Fruit fly (Drosophila melanogaster) whole organism, pupa: ENCODE measurements around the gene Rcd2.

Source experiments
- CG17806 ChIP-seq: fragments of 200-800 bp; sonication (Bioruptor generic); optimal IDR thresholded peaks from 2 replicates; lab custom pipeline; 2018; ENCODE audit warnings: missing biosample characterization, mild to moderate bottlenecking, missing genetic modification characterization, moderate library complexity
- CG9948 ChIP-seq: fragments of 200-800 bp; sonication (Bioruptor generic); optimal IDR thresholded peaks from 2 replicates; lab custom pipeline; 2018; ENCODE audit warnings: missing biosample characterization, mild to moderate bottlenecking, missing genetic modification characterization, moderate library complexity
- fd96Ca ChIP-seq: fragments of 200-800 bp; sonication (Bioruptor generic); IDR thresholded peaks from 3 replicates; pipeline ENCODE4 v1.3.6; 2022; ENCODE audit warnings: missing biosample characterization, missing genetic modification characterization
- gl ChIP-seq: fragments of 200-800 bp; sonication (Bioruptor generic); optimal IDR thresholded peaks from 2 replicates; lab custom pipeline; 2018; ENCODE audit warnings: missing biosample characterization, mild to moderate bottlenecking, missing genetic modification characterization

DNA sequence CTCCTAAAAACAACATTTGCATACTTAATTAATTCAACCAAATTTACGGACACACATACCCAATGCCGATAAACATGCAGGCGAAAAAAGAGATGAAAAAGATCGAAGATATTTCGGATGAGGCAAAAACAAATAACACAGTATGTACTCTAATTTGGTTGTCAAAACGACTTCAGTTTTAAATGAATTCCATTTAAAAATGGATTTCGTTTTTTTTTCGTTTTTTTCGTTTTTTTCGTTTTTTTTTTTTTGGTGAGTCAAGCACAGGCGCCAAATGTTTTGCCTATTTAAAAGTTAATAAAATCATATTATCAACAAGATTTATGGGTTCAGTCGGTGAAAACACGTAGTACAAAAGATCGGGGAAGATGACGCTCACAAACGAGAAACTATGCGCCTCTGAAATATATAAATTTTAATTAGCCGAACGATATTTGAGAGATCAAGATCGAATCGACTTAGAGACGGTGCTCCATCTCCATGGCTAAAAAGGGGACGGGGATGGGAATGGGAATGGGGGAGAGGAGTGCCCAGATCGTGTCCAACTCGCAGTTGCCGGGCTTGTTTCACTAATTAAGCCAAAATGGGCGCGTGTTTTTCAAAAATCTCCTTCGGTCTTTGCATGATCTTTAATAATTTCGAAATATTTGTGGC is 8.1 kb upstream of the Rcd2 start:
- TF ChIP-seq CG9948 (tag; lab: Kevin White, UChicago) = no peak
- no peak for TF ChIP-seq gl
- TF ChIP-seq CG17806 (tag; lab: Kevin White, UChicago) = no peak
- TF ChIP-seq fd96Ca (GFP tag; lab: Robert Waterston, UW) = no peak
